Worm (Caenorhabditis elegans) whole organism, midembryonic: ENCODE data around the gene srlf-28.

Experiments
- cog-1 ChIP-seq: sonication (generic microtip); optimal IDR thresholded peaks from 2 replicates; lab custom pipeline; 2016; ENCODE audit warnings: missing genetic modification characterization, missing compliant biosample characterization
- flt-1 ChIP-seq: fragments of 200-800 bp; sonication (Bioruptor generic); IDR thresholded peaks from 2 replicates; pipeline ENCODE4 v1.3.6; 2022; ENCODE audit warnings: missing genetic modification characterization, missing compliant biosample characterization
- med-1 ChIP-seq: sonication (generic microtip); optimal IDR thresholded peaks from 2 replicates; lab custom pipeline; 2017; ENCODE audit warnings: missing genetic modification characterization, mild to moderate bottlenecking, missing compliant biosample characterization, antibody characterized with exemption, missing genetic modification reagents; ENCODE audit not compliant: insufficient read depth
- tab-1 ChIP-seq: fragments of 200-800 bp; sonication (Bioruptor generic); IDR thresholded peaks from 2 replicates; pipeline ENCODE4 v1.3.6; 2022; ENCODE audit warnings: missing genetic modification characterization, missing compliant biosample characterization
- ztf-23 ChIP-seq: fragments of 200-800 bp; sonication (Bioruptor generic); IDR thresholded peaks from 2 replicates; pipeline ENCODE4 v1.3.6; 2022; ENCODE audit warnings: missing genetic modification reagents, missing genetic modification characterization, missing compliant biosample characterization

DNA sequence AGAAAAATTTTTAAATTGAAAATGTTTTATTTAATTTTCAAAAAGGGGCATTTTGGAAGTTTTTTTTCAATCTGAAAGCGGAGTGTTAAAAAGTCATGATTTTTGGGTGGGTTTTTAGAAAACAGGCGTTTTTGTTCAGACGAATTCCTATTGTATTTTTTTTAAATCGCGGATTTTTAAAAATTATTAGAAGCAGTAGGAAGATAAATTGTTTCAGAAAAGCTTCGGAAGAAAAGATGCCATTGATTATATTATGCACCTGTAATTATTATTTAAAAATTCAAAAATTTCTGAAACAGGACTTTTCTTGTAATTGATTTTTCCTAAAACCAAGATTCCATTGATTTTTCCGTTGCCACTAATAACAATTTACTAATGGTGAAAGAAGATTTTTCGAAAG, 37.8 kb downstream of the srlf-28 start:
- TF ChIP-seq tab-1 (no peak), med-1 (GFP tag; lab: Kevin White, UChicago) (no peak), ztf-23 (GFP tag; lab: Robert Waterston, UW) (no peak), flt-1 (GFP tag; lab: Robert Waterston, UW) (no peak), cog-1 (no peak)
